Fruit fly (Drosophila melanogaster) whole organism, embryonic: ENCODE measurements around the gene Pcmt.
A peak's percentile ranks its signal among the peaks of the same experiment; 100 is the strongest.

ENCODE experiments used
- C15 ChIP-seq: fragments of 200-800 bp; sonication (Bioruptor generic); IDR thresholded peaks from 3 replicates; pipeline ENCODE4 v1.3.6; 2022; ENCODE audit warnings: missing biosample characterization, missing genetic modification characterization
- CG1647 ChIP-seq: fragments of 200-800 bp; sonication (Bioruptor generic); optimal IDR thresholded peaks from 3 replicates; lab custom pipeline; 2016; ENCODE audit warnings: missing biosample characterization, missing genetic modification characterization
- CG3847 ChIP-seq: fragments of 200-800 bp; sonication (Bioruptor generic); IDR thresholded peaks from 2 replicates; pipeline ENCODE4 v1.3.6; 2022; ENCODE audit warnings: missing biosample characterization, missing genetic modification characterization
- CG4617 ChIP-seq: fragments of 200-800 bp; sonication (Bioruptor generic); optimal IDR thresholded peaks from 3 replicates; lab custom pipeline; 2016; ENCODE audit warnings: missing biosample characterization, missing genetic modification characterization, borderline replicate concordance
- CG6813 ChIP-seq: fragments of 200-800 bp; sonication (Bioruptor generic); optimal IDR thresholded peaks from 2 replicates; lab custom pipeline; 2017; ENCODE audit warnings: missing biosample characterization, missing genetic modification characterization, mild to moderate bottlenecking, moderate library complexity, missing genetic modification reagents
- Hr39 ChIP-seq: fragments of >200 bp; optimal IDR thresholded peaks from 2 replicates; lab custom pipeline; 2017
- dmrt99B ChIP-seq: fragments of 200-800 bp; sonication (Bioruptor generic); optimal IDR thresholded peaks from 2 replicates; lab custom pipeline; 2018; ENCODE audit warnings: missing biosample characterization, mild to moderate bottlenecking, missing genetic modification characterization, moderate library complexity
- so ChIP-seq: fragments of 200-800 bp; sonication (Bioruptor generic); IDR thresholded peaks from 3 replicates; pipeline ENCODE4 v1.3.6; 2022; ENCODE audit warnings: missing biosample characterization, missing genetic modification characterization
- sqz ChIP-seq: fragments of 200-800 bp; sonication (Bioruptor generic); optimal IDR thresholded peaks from 3 replicates; lab custom pipeline; 2018; ENCODE audit warnings: missing biosample characterization, mild to moderate bottlenecking, missing genetic modification characterization
- z ChIP-seq: fragments of 200-800 bp; sonication (Bioruptor generic); IDR thresholded peaks from 3 replicates; pipeline ENCODE4 v1.3.6; 2022; ENCODE audit warnings: missing biosample characterization, missing genetic modification characterization

DNA sequence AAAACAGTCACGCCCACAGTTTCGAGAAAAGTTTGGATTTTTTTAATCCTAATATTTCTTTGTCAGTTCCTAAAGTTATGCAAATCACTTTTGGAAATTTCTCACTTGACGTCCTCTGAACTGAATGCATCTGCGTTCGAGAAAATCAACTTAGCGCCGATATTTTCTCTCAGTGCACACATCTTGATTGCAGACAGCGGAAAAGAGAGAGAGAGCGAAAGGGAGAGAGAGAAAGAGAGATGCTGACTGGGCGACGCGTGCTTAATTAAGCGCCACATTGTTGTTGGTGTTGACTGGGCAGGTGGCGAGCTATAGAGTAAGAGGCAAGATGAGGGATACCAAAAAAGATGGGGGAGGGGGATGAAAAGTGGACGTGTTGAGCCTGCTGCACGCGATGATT is 35.5 kb downstream of the Pcmt start:
- peak; percentile 50; the same call in 1 of the 3 replicates for TF ChIP-seq so (GFP tag; lab: Robert Waterston, UW)
- TF ChIP-seq z (GFP tag; lab: Robert Waterston, UW): no peak
- TF ChIP-seq sqz (GFP tag; lab: Kevin White, UChicago): no peak
- no peak for TF ChIP-seq C15
- no peak for TF ChIP-seq CG4617
- no peak for TF ChIP-seq Hr39 (lab: Kevin White, UChicago)
- TF ChIP-seq CG1647: no peak
- peak; percentile 65 for TF ChIP-seq dmrt99B (tag; lab: Kevin White, UChicago)
- TF ChIP-seq CG3847: no peak
- no peak for TF ChIP-seq CG6813 (GFP tag; lab: Kevin White, UChicago)
